Worm (Caenorhabditis elegans): Measurements from ENCODE around the gene zig-8.

- no peak for TF ChIP-seq lsy-2 (tag; optimal IDR thresholded peaks at IDR 0.05)
- no peak for TF ChIP-seq unc-62 (GFP tag; optimal IDR thresholded peaks at IDR 0.05)
- TF ChIP-seq nhr-76 (tag; optimal IDR thresholded peaks at IDR 0.05), result no peak
- no peak for TF ChIP-seq elt-3 (tag; optimal IDR thresholded peaks at IDR 0.05)
- no peak for TF ChIP-seq mab-5 (tag; optimal IDR thresholded peaks at IDR 0.05)
- TF ChIP-seq mls-2 (tag; optimal IDR thresholded peaks at IDR 0.05), result no peak
- no peak for TF ChIP-seq mep-1 (tag; optimal IDR thresholded peaks at IDR 0.05)
- no peak for TF ChIP-seq snpc-4 (tag; optimal IDR thresholded peaks at IDR 0.05)
- TF ChIP-seq nhr-12 (tag; optimal IDR thresholded peaks at IDR 0.05), result no peak
- no peak for TF ChIP-seq nhr-2 (tag; optimal IDR thresholded peaks at IDR 0.05)
- TF ChIP-seq unc-39 (tag; optimal IDR thresholded peaks at IDR 0.05), result no peak
- no peak for TF ChIP-seq zip-8 (tag; optimal IDR thresholded peaks at IDR 0.05)
Observed at ce11 chrIII:13119520-13119919, at the start of gene zig-8.

Measured in whole organism, mixed stage, embryonic.